Fruit fly (Drosophila melanogaster): Measurements from ENCODE around the gene CG32147.

DNA sequence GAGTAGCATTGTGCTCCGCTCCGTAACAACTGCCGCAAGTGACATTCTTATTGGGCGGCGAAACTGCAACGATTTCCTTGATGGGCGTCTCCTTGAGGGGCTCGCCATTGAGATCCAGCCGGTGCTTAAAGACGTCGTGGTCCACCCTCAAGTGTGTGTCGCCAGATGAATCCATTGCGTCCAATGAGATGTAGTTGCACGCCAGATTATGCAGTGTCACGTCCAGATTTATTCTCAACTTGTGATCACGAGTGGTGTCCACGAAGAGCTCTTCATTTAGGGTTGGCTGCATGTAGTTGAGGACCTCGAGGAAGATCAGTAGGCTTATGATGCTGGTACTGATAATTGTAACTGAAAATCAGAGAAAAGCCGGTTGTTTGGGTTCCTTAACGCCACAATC is 19.1 kb upstream of the CG32147 start:
- TF ChIP-seq psq (optimal IDR thresholded peaks at IDR 0.05) (no peak), Dll (optimal IDR thresholded peaks at IDR 0.05) (no peak)

All from whole organism.